Worm (Caenorhabditis elegans) whole organism, early embryonic: ENCODE measurements around the gene ZK154.4.

Experiments
- B0310.2 ChIP-seq: sonication (generic microtip); optimal IDR thresholded peaks from 2 replicates; lab custom pipeline; 2016; ENCODE audit warnings: mild to moderate bottlenecking, missing genetic modification characterization, missing compliant biosample characterization
- F13C5.2 ChIP-seq: sonication (generic microtip); optimal IDR thresholded peaks from 2 replicates; lab custom pipeline; 2017; ENCODE audit warnings: mild to moderate bottlenecking, missing genetic modification characterization, inconsistent platforms, missing compliant biosample characterization
- ama-1 ChIP-seq: fragments of 150-350 bp; optimal IDR thresholded peaks from 2 replicates; lab custom pipeline; 2014
- ceh-13 ChIP-seq: fragments of 200-800 bp; sonication (Bioruptor generic); optimal IDR thresholded peaks from 2 replicates; lab custom pipeline; 2018; ENCODE audit warnings: mild to moderate bottlenecking, missing genetic modification characterization, missing compliant biosample characterization
- ceh-36 ChIP-seq: sonication (generic microtip); optimal IDR thresholded peaks from 2 replicates; lab custom pipeline; 2016; ENCODE audit warnings: missing genetic modification characterization, inconsistent platforms, missing compliant biosample characterization
- ets-7 ChIP-seq: sonication (generic microtip); optimal IDR thresholded peaks from 2 replicates; lab custom pipeline; 2016; ENCODE audit warnings: missing genotype, missing genetic modification characterization, missing compliant biosample characterization
- flt-1 ChIP-seq: fragments of 200-800 bp; sonication (Bioruptor generic); IDR thresholded peaks from 2 replicates; pipeline ENCODE4 v1.3.6; 2022; ENCODE audit warnings: missing genetic modification characterization, missing compliant biosample characterization
- hmbx-1 ChIP-seq: sonication (generic microtip); optimal IDR thresholded peaks from 2 replicates; lab custom pipeline; 2016; ENCODE audit warnings: mild to moderate bottlenecking, missing genetic modification characterization, missing compliant biosample characterization
- hmg-4 ChIP-seq: fragments of 200-800 bp; sonication (Bioruptor generic); optimal IDR thresholded peaks from 2 replicates; lab custom pipeline; 2018; ENCODE audit warnings: mild to moderate bottlenecking, missing genetic modification characterization, missing compliant biosample characterization
- pes-1 ChIP-seq: fragments of 200-800 bp; sonication (Bioruptor generic); IDR thresholded peaks from 2 replicates; pipeline ENCODE4 v1.3.6; 2022; ENCODE audit warnings: missing genetic modification reagents, missing genetic modification characterization, missing compliant biosample characterization
- scrt-1 ChIP-seq: fragments of 200-800 bp; sonication (Bioruptor generic); IDR thresholded peaks from 2 replicates; pipeline ENCODE4 v1.3.6; 2022; ENCODE audit warnings: missing genetic modification characterization, missing compliant biosample characterization
- sea-1 ChIP-seq: fragments of 200-800 bp; sonication (Bioruptor generic); conservative IDR thresholded peaks from 2 replicates; pipeline ENCODE4 v1.3.6; 2022; ENCODE audit warnings: missing genetic modification characterization, missing compliant biosample characterization
- tra-4 ChIP-seq: sonication (generic microtip); optimal IDR thresholded peaks from 2 replicates; lab custom pipeline; 2017; ENCODE audit warnings: missing genetic modification characterization, missing compliant biosample characterization

DNA sequence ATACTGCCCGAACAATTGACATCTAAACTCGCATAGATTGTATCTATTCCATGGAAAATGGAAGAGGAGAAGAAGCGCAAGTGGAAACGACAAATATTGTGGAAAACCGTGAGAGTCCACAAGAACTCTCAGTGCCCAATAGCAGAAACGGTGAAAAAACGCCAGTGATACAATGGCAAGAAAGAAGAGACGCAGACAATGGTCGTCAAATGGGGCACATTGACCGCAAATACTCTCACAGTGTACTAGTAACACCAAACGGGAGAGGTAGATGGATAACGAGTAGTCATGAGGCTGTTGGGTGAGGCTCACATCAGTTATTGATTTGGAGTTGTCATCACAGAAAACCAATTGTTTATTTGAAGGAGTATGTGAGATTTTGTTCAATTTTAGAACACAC, at the start of gene ZK154.4:
- TF ChIP-seq ama-1 (no peak), B0310.2 (tag; lab: Kevin White, UChicago) (no peak), hmg-4 (peak; percentile 15), scrt-1 (GFP tag; lab: Robert Waterston, UW) (no peak), sea-1 (GFP tag; lab: Robert Waterston, UW) (no peak), hmbx-1 (no peak), ceh-36 (tag; lab: Kevin White, UChicago) (no peak), flt-1 (GFP tag; lab: Robert Waterston, UW) (no peak), tra-4 (tag; lab: Kevin White, UChicago) (no peak), ceh-13 (GFP tag; lab: Kevin White, UChicago) (no peak), pes-1 (no peak), F13C5.2 (tag; lab: Kevin White, UChicago) (no peak), ets-7 (tag; lab: Kevin White, UChicago) (no peak)
